Fruit fly (Drosophila melanogaster) whole organism, embryonic: ENCODE measurements around the gene stet.

ENCODE experiments used
- Asciz ChIP-seq: fragments of 200-800 bp; sonication (Bioruptor generic); optimal IDR thresholded peaks from 2 replicates; lab custom pipeline; 2017; ENCODE audit warnings: missing biosample characterization, mild to moderate bottlenecking, missing genetic modification characterization, missing genetic modification reagents
- Atf3 ChIP-seq: fragments of 200-800 bp; sonication (Bioruptor generic); optimal IDR thresholded peaks from 3 replicates; lab custom pipeline; 2016; ENCODE audit warnings: missing biosample characterization, missing genetic modification characterization
- Atf6 ChIP-seq: fragments of 200-800 bp; sonication (Bioruptor generic); IDR thresholded peaks from 2 replicates; pipeline ENCODE4 v1.3.6; 2022; ENCODE audit warnings: missing biosample characterization, missing genetic modification characterization
- CG1233 ChIP-seq: fragments of 200-800 bp; sonication (Bioruptor generic); optimal IDR thresholded peaks from 4 replicates; lab custom pipeline; 2018; ENCODE audit warnings: missing biosample characterization, mild to moderate bottlenecking, missing genetic modification characterization
- CG13287 ChIP-seq: fragments of 200-800 bp; sonication (Bioruptor generic); IDR thresholded peaks from 2 replicates; pipeline ENCODE4 v1.3.6; 2022; ENCODE audit warnings: missing biosample characterization, missing genetic modification characterization; ENCODE audit not compliant: partially characterized antibody
- CG14014 ChIP-seq: fragments of 200-800 bp; sonication (Bioruptor generic); IDR thresholded peaks from 2 replicates; pipeline ENCODE4 v1.3.6; 2022; ENCODE audit warnings: missing biosample characterization, missing genetic modification characterization
- CG17186 ChIP-seq: fragments of 200-800 bp; sonication (Bioruptor generic); optimal IDR thresholded peaks from 3 replicates; lab custom pipeline; 2017; ENCODE audit warnings: missing biosample characterization, missing genetic modification reagents, missing genetic modification characterization
- CG17328 ChIP-seq: fragments of 200-800 bp; sonication (Bioruptor generic); IDR thresholded peaks from 2 replicates; pipeline ENCODE4 v1.3.6; 2022; ENCODE audit warnings: missing biosample characterization, missing genetic modification characterization
- CG17385 ChIP-seq: fragments of 200-800 bp; sonication (Bioruptor generic); optimal IDR thresholded peaks from 3 replicates; lab custom pipeline; 2018; ENCODE audit warnings: missing biosample characterization, mild to moderate bottlenecking, missing genetic modification characterization
- CG17829 ChIP-seq: fragments of 200-800 bp; optimal IDR thresholded peaks from 2 replicates; lab custom pipeline; 2019; ENCODE audit warnings: missing biosample characterization, mild to moderate bottlenecking, missing genetic modification characterization, moderate library complexity
- CG1792 ChIP-seq: fragments of 200-800 bp; sonication (Bioruptor generic); optimal IDR thresholded peaks from 2 replicates; lab custom pipeline; 2016; ENCODE audit warnings: missing biosample characterization, missing genetic modification characterization
- CG18764 ChIP-seq: fragments of 200-800 bp; sonication (Bioruptor generic); optimal IDR thresholded peaks from 3 replicates; lab custom pipeline; 2016; ENCODE audit warnings: missing biosample characterization, missing genetic modification characterization
- CG2199 ChIP-seq: fragments of 200-800 bp; sonication (Bioruptor generic); IDR thresholded peaks from 3 replicates; pipeline ENCODE4 v1.3.6; 2022; ENCODE audit warnings: missing biosample characterization, missing genetic modification characterization
- CG3163 ChIP-seq: fragments of 200-800 bp; sonication (Bioruptor generic); optimal IDR thresholded peaks from 3 replicates; lab custom pipeline; 2016; ENCODE audit warnings: missing biosample characterization, missing genetic modification characterization
- CG6791 ChIP-seq: fragments of 200-800 bp; sonication (Bioruptor generic); IDR thresholded peaks from 3 replicates; pipeline ENCODE4 v1.3.6; 2022; ENCODE audit warnings: missing biosample characterization, missing genetic modification characterization; ENCODE audit not compliant: partially characterized antibody
- CG6813 ChIP-seq: fragments of 200-800 bp; sonication (Bioruptor generic); optimal IDR thresholded peaks from 2 replicates; lab custom pipeline; 2017; ENCODE audit warnings: missing biosample characterization, missing genetic modification characterization, mild to moderate bottlenecking, moderate library complexity, missing genetic modification reagents
- CG6854 ChIP-seq: fragments of 200-800 bp; sonication (Bioruptor generic); optimal IDR thresholded peaks from 3 replicates; lab custom pipeline; 2017; ENCODE audit warnings: missing biosample characterization, mild to moderate bottlenecking, missing genetic modification characterization
- CG7357 ChIP-seq: fragments of 200-800 bp; sonication (Bioruptor generic); IDR thresholded peaks from 3 replicates; pipeline ENCODE4 v1.3.6; 2022; ENCODE audit warnings: missing biosample characterization, missing genetic modification characterization
- CG7745 ChIP-seq: fragments of 200-800 bp; sonication (Bioruptor generic); optimal IDR thresholded peaks from 2 replicates; lab custom pipeline; 2018; ENCODE audit warnings: missing biosample characterization, mild to moderate bottlenecking, missing genetic modification characterization, moderate library complexity
- CG7839 ChIP-seq: fragments of 200-800 bp; sonication (Bioruptor generic); optimal IDR thresholded peaks from 3 replicates; lab custom pipeline; 2018; ENCODE audit warnings: missing biosample characterization, mild to moderate bottlenecking, missing genetic modification characterization, moderate library complexity
- Dll ChIP-seq: fragments of 200-800 bp; sonication (Bioruptor generic); IDR thresholded peaks from 4 replicates; pipeline ENCODE4 v1.3.6; 2022; ENCODE audit warnings: missing biosample characterization, missing genetic modification characterization; ENCODE audit not compliant: partially characterized antibody
- Doc3 ChIP-seq: fragments of 200-800 bp; sonication (Bioruptor generic); IDR thresholded peaks from 3 replicates; pipeline ENCODE4 v1.3.6; 2022; ENCODE audit warnings: missing biosample characterization, missing genetic modification characterization; ENCODE audit not compliant: partially characterized antibody
- E2f1 ChIP-seq: fragments of 200-800 bp; sonication (Bioruptor generic); IDR thresholded peaks from 2 replicates; pipeline ENCODE4 v1.3.6; 2022; ENCODE audit warnings: missing biosample characterization, missing genetic modification characterization
- Eip74EF ChIP-seq, 2 experiments: fragments of 200-800 bp in 1 of 2; fragments of >200 bp in 1 of 2; sonication (Bioruptor generic) in 1 of 2; optimal IDR thresholded peaks; 2 replicates each; lab custom pipeline; 2017 to 2019; ENCODE audit warnings: missing biosample characterization in 2 of 2, missing genetic modification characterization in 2 of 2, mild to moderate bottlenecking in 1 of 2, moderate library complexity in 1 of 2
- Hr78 ChIP-seq, 2 experiments: fragments of 200-800 bp in 1 of 2; fragments of >200 bp in 1 of 2; sonication (Bioruptor generic) in 1 of 2; optimal IDR thresholded peaks; 2 replicates each; lab custom pipeline; 2017 to 2019; ENCODE audit warnings: missing biosample characterization in 2 of 2, missing genetic modification characterization in 2 of 2, mild to moderate bottlenecking in 1 of 2, moderate library complexity in 1 of 2
- Nf-YB ChIP-seq: fragments of 200-800 bp; sonication (Bioruptor generic); optimal IDR thresholded peaks from 3 replicates; lab custom pipeline; 2019; ENCODE audit warnings: missing biosample characterization, mild to moderate bottlenecking, missing genetic modification characterization, moderate library complexity
- Opbp ChIP-seq: fragments of 200-800 bp; sonication (Bioruptor generic); IDR thresholded peaks from 3 replicates; pipeline ENCODE4 v1.3.6; 2022; ENCODE audit warnings: missing biosample characterization, missing genetic modification characterization; ENCODE audit not compliant: partially characterized antibody
- Optix ChIP-seq: fragments of 200-800 bp; sonication (Bioruptor generic); IDR thresholded peaks from 3 replicates; pipeline ENCODE4 v1.3.6; 2022; ENCODE audit warnings: missing biosample characterization, missing genetic modification characterization
- PHDP ChIP-seq: fragments of 200-800 bp; sonication (Bioruptor generic); optimal IDR thresholded peaks from 3 replicates; lab custom pipeline; 2018; ENCODE audit warnings: missing biosample characterization, mild to moderate bottlenecking, missing genetic modification characterization, moderate library complexity
- Sin3A ChIP-seq: fragments of >200 bp; optimal IDR thresholded peaks from 2 replicates; lab custom pipeline; 2018
- Sox102F ChIP-seq: fragments of 200-800 bp; sonication (Bioruptor generic); optimal IDR thresholded peaks from 2 replicates; lab custom pipeline; 2018; ENCODE audit warnings: missing biosample characterization, mild to moderate bottlenecking, missing genetic modification characterization, moderate library complexity
- Taf1 ChIP-seq: fragments of 200-800 bp; sonication (Bioruptor generic); IDR thresholded peaks from 2 replicates; pipeline ENCODE4 v1.3.6; 2022; ENCODE audit warnings: missing biosample characterization, missing genetic modification characterization
- cad ChIP-seq: fragments of >200 bp; optimal IDR thresholded peaks from 2 replicates; lab custom pipeline; 2017; ENCODE audit warnings: missing biosample characterization, missing genetic modification characterization
- chinmo ChIP-seq: fragments of 200-800 bp; sonication (Bioruptor generic); IDR thresholded peaks from 4 replicates; pipeline ENCODE4 v1.3.6; 2022; ENCODE audit warnings: missing biosample characterization, missing genetic modification characterization; ENCODE audit not compliant: partially characterized antibody
- chm ChIP-seq: fragments of 200-800 bp; sonication (Bioruptor generic); IDR thresholded peaks from 2 replicates; pipeline ENCODE4 v1.3.6; 2022; ENCODE audit warnings: missing biosample characterization, missing genetic modification characterization
- exex ChIP-seq: fragments of 200-800 bp; sonication (Bioruptor generic); optimal IDR thresholded peaks from 4 replicates; lab custom pipeline; 2018; ENCODE audit warnings: missing biosample characterization, mild to moderate bottlenecking, missing genetic modification characterization, moderate library complexity
- gsb-n ChIP-seq: fragments of 200-800 bp; sonication (Bioruptor generic); optimal IDR thresholded peaks from 3 replicates; lab custom pipeline; 2018; ENCODE audit warnings: missing biosample characterization, mild to moderate bottlenecking, missing genetic modification characterization
- jigr1 ChIP-seq: fragments of 200-800 bp; sonication (Bioruptor generic); IDR thresholded peaks from 3 replicates; pipeline ENCODE4 v1.3.6; 2022; ENCODE audit warnings: missing biosample characterization, missing genetic modification characterization
- luna ChIP-seq: fragments of 200-800 bp; sonication (Bioruptor generic); optimal IDR thresholded peaks from 2 replicates; lab custom pipeline; 2016; ENCODE audit warnings: missing biosample characterization, missing genetic modification characterization
- nom ChIP-seq: fragments of 200-800 bp; sonication (Bioruptor generic); optimal IDR thresholded peaks from 2 replicates; lab custom pipeline; 2017; ENCODE audit warnings: missing biosample characterization, missing genetic modification characterization, mild to moderate bottlenecking, moderate library complexity, missing genetic modification reagents
- peb ChIP-seq: fragments of 200-800 bp; sonication (Bioruptor generic); IDR thresholded peaks from 2 replicates; pipeline ENCODE4 v1.3.6; 2022; ENCODE audit warnings: missing biosample characterization, missing genetic modification characterization
- sna ChIP-seq: fragments of 200-800 bp; sonication (Bioruptor generic); IDR thresholded peaks from 2 replicates; pipeline ENCODE4 v1.3.6; 2022; ENCODE audit warnings: missing biosample characterization, missing genetic modification characterization; ENCODE audit not compliant: partially characterized antibody
- tna ChIP-seq: fragments of 200-800 bp; sonication (Bioruptor generic); IDR thresholded peaks from 2 replicates; pipeline ENCODE4 v1.3.6; 2022; ENCODE audit warnings: missing biosample characterization, missing genetic modification characterization; ENCODE audit not compliant: partially characterized antibody
- trh ChIP-seq: fragments of 200-800 bp; sonication (Bioruptor generic); optimal IDR thresholded peaks from 2 replicates; lab custom pipeline; 2016; ENCODE audit warnings: missing biosample characterization, missing genetic modification characterization
- vvl ChIP-seq: fragments of 200-800 bp; sonication (Bioruptor generic); IDR thresholded peaks from 2 replicates; pipeline ENCODE4 v1.3.6; 2022; ENCODE audit warnings: missing biosample characterization, missing genetic modification characterization
- zen ChIP-seq: fragments of 200-800 bp; sonication (Bioruptor generic); optimal IDR thresholded peaks from 3 replicates; lab custom pipeline; 2018; ENCODE audit warnings: missing biosample characterization, mild to moderate bottlenecking, missing genetic modification characterization, moderate library complexity
- zen2 ChIP-seq: fragments of 200-800 bp; sonication (Bioruptor generic); IDR thresholded peaks from 3 replicates; pipeline ENCODE4 v1.3.6; 2022; ENCODE audit warnings: missing biosample characterization, missing genetic modification characterization; ENCODE audit not compliant: partially characterized antibody

stet gene

DNA sequence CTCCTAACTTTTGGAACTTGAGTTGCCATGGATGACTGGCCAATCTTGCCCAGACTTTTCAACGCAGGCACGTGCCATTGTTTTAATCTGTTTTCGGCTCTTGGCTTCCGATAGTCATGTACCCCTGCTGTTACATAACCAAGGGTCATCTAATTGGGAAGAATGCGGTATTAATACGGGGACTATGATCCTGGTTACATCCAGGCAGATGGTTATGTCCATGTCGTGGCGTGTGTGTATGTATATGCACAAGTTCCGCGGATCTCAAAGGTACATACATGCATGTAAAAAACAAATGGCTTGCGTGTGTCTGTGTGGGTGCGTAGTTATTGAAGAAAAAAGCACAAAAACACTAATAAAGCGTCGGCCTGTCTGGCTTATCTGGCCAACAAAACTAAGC is 6.5 kb upstream of the stet start (continued):
- TF ChIP-seq Asciz (no peak), luna (no peak), CG7839 (tag; lab: Kevin White, UChicago) (no peak), Doc3 (GFP tag; lab: Robert Waterston, UW) (0 out of 3 replicates have a peak, but pooled peaks have one; percentile 13), peb (GFP tag; lab: Robert Waterston, UW) (no peak), exex (tag; lab: Kevin White, UChicago) (peak; percentile 22)

DNA sequence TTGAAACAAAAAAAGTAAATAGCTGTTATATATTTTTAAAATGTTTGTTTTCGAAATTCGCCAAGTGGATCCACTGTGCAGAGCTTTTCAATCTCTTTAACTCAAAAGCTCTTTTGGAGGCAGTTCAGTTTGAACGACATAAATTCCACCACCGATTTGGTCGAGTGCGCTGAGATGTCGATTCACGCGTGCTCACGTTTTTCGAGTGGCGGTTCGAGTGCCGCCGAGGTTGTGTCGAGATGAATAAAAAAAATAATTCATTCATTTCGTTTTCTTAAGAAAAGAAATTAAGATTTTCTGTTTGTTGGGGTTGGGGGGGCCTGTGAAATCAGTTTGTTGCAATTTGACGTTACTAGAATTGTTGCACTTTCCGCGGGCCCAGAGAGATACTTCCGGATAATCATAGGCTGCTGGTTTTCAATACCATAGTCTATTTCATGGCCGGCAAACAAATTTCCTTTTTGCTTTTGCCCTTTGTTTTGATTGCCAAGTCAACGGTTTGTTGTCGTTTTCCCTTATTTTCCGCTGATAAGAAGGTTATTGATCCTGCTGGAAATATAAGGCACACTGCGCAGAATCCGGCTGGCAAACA is 659 bp downstream of the stet start:
- TF ChIP-seq chinmo (GFP tag; lab: Robert Waterston, UW) (peak; percentile 98), Opbp (GFP tag; lab: Robert Waterston, UW) (peak; percentile 86), Optix (no peak), CG17385 (GFP tag; lab: Kevin White, UChicago) (no peak), CG7745 (tag; lab: Kevin White, UChicago) (no peak), CG14014 (GFP tag; lab: Robert Waterston, UW) (peak; percentile 22; the same call in 1 of the 2 replicates), CG1792 (GFP tag; lab: Kevin White, UChicago) (no peak), CG17328 (GFP tag; lab: Robert Waterston, UW) (no peak), Taf1 (no peak), CG6791 (GFP tag; lab: Robert Waterston, UW) (peak; percentile 84), CG7357 (no peak), E2f1 (no peak), Atf6 (GFP tag; lab: Robert Waterston, UW) (no peak), exex (tag; lab: Kevin White, UChicago) (peak; percentile 52), Sin3A (lab: Kevin White, UChicago) (no peak), CG6854 (GFP tag; lab: Kevin White, UChicago) (peak; percentile 19), Dll (GFP tag; lab: Robert Waterston, UW) (peak; percentile 52; the same call in 2 of the 4 replicates), chm (GFP tag; lab: Robert Waterston, UW) (0 out of 2 replicates have a peak, but pooled peaks have one; percentile 35), jigr1 (GFP tag; lab: Robert Waterston, UW) (no peak), CG17829 (tag; lab: Kevin White, UChicago) (no peak), sna (GFP tag; lab: Robert Waterston, UW) (peak; percentile 22; the same call in 1 of the 2 replicates), CG17186 (GFP tag; lab: Kevin White, UChicago) (no peak), vvl (GFP tag; lab: Robert Waterston, UW) (peak; percentile 50; the same call in 1 of the 2 replicates), Atf3 (no peak), Hr78 (GFP tag; optimal IDR thresholded peaks at IDR 0.05; lab: Kevin White, UChicago) (peak in 1 of 2 experiments; percentile 10), cad (GFP tag; lab: Kevin White, UChicago) (no peak), CG2199 (peak; percentile 81), CG3163 (GFP tag; lab: Kevin White, UChicago) (peak; percentile 1), tna (peak; percentile 70), nom (GFP tag; lab: Kevin White, UChicago) (peak; percentile 17), CG18764 (GFP tag; lab: Kevin White, UChicago) (no peak), gsb-n (no peak), trh (GFP tag; lab: Kevin White, UChicago) (no peak), Nf-YB (GFP tag; lab: Kevin White, UChicago) (no peak), Sox102F (GFP tag; lab: Kevin White, UChicago) (no peak), zen (tag; lab: Kevin White, UChicago) (no peak), zen2 (GFP tag; lab: Robert Waterston, UW) (peak; percentile 56; the same call in 2 of the 3 replicates), CG6813 (GFP tag; lab: Kevin White, UChicago) (peak; percentile 13), CG13287 (GFP tag; lab: Robert Waterston, UW) (peak; percentile 69), PHDP (peak; percentile 14), CG1233 (GFP tag; lab: Kevin White, UChicago) (peak; percentile 4), Eip74EF (GFP tag; optimal IDR thresholded peaks at IDR 0.05; lab: Kevin White, UChicago) (peak in 1 of 2 experiments; percentile 76)
